Worm (Caenorhabditis elegans) whole organism, L2 larva: ENCODE results near the gene Y116A8C.20.

Experiments used
- C34F6.9 ChIP-seq: fragments of 150-350 bp; optimal IDR thresholded peaks from 2 replicates; lab custom pipeline; 2014; ENCODE audit warnings: missing biosample characterization, missing genetic modification characterization
- F13H6.1 ChIP-seq: sonication (generic microtip); optimal IDR thresholded peaks from 2 replicates; lab custom pipeline; 2016; ENCODE audit warnings: missing genetic modification characterization, missing compliant biosample characterization
- R02D3.7 ChIP-seq: fragments of 150-350 bp; optimal IDR thresholded peaks from 2 replicates; lab custom pipeline; 2014; ENCODE audit warnings: missing biosample characterization, missing genetic modification characterization
- ZK546.5 ChIP-seq: sonication (generic microtip); optimal IDR thresholded peaks from 2 replicates; lab custom pipeline; 2017; ENCODE audit warnings: missing biosample characterization, missing genetic modification characterization
- ama-1 ChIP-seq: fragments of 150-350 bp; optimal IDR thresholded peaks from 2 replicates; lab custom pipeline; 2018; ENCODE audit warnings: inconsistent platforms
- blmp-1 ChIP-seq: sonication (generic microtip); optimal IDR thresholded peaks from 2 replicates; lab custom pipeline; 2017; ENCODE audit warnings: missing genetic modification characterization, mild to moderate bottlenecking, missing compliant biosample characterization, antibody characterized with exemption, moderate library complexity; ENCODE audit not compliant: insufficient read depth
- ceh-16 ChIP-seq: fragments of 150-350 bp; optimal IDR thresholded peaks from 2 replicates; lab custom pipeline; 2014; ENCODE audit warnings: missing biosample characterization, missing genetic modification characterization
- crh-2 ChIP-seq: sonication (generic microtip); optimal IDR thresholded peaks from 2 replicates; lab custom pipeline; 2017; ENCODE audit warnings: missing biosample characterization, missing genetic modification characterization
- dmd-4 ChIP-seq: sonication (generic microtip); optimal IDR thresholded peaks from 2 replicates; lab custom pipeline; 2017; ENCODE audit warnings: missing biosample characterization, missing genetic modification characterization
- egl-27 ChIP-seq: sonication (generic microtip); optimal IDR thresholded peaks from 3 replicates; lab custom pipeline; 2017; ENCODE audit warnings: missing biosample characterization, missing genetic modification reagents, missing genetic modification characterization
- elt-1 ChIP-seq: fragments of 150-350 bp; optimal IDR thresholded peaks from 2 replicates; lab custom pipeline; 2014; ENCODE audit warnings: missing biosample characterization, missing genetic modification characterization
- elt-3 ChIP-seq: sonication (generic microtip); optimal IDR thresholded peaks from 2 replicates; lab custom pipeline; 2017; ENCODE audit warnings: missing biosample characterization, missing genetic modification characterization
- fos-1 ChIP-seq: fragments of 150-350 bp; optimal IDR thresholded peaks from 2 replicates; lab custom pipeline; 2014; ENCODE audit warnings: missing biosample characterization, missing genetic modification characterization
- gmeb-1 ChIP-seq: fragments of 150-350 bp; optimal IDR thresholded peaks from 2 replicates; lab custom pipeline; 2014; ENCODE audit warnings: missing biosample characterization, missing genetic modification characterization
- lin-11 ChIP-seq: fragments of 150-350 bp; sonication (generic microtip); optimal IDR thresholded peaks from 2 replicates; lab custom pipeline; 2014; ENCODE audit warnings: missing biosample characterization, missing genetic modification characterization, inconsistent platforms, mixed read lengths
- lin-13 ChIP-seq: fragments of 150-350 bp; optimal IDR thresholded peaks from 2 replicates; lab custom pipeline; 2014; ENCODE audit warnings: missing biosample characterization, missing genetic modification reagents, missing genetic modification characterization
- lin-39 ChIP-seq: fragments of 150-350 bp; optimal IDR thresholded peaks from 2 replicates; lab custom pipeline; 2014; ENCODE audit warnings: missing biosample characterization, missing genetic modification reagents, missing genetic modification characterization
- lsy-2 ChIP-seq, 2 experiments: fragments of 150-350 bp in 1 of 2; sonication (generic microtip) in 1 of 2; optimal IDR thresholded peaks; 2 replicates each; lab custom pipeline; 2014 to 2017; ENCODE audit warnings: missing biosample characterization in 2 of 2, missing genetic modification characterization in 2 of 2
- mab-5 ChIP-seq: fragments of 150-350 bp; optimal IDR thresholded peaks from 2 replicates; lab custom pipeline; 2014; ENCODE audit warnings: missing biosample characterization, missing genetic modification characterization
- mdl-1 ChIP-seq, 2 experiments: fragments of 150-350 bp in 1 of 2; sonication (generic microtip) in 1 of 2; optimal IDR thresholded peaks; 2 replicates each; lab custom pipeline; 2017; ENCODE audit warnings: missing biosample characterization in 2 of 2, missing genetic modification characterization in 2 of 2
- nhr-11 ChIP-seq: fragments of 150-350 bp; optimal IDR thresholded peaks from 2 replicates; lab custom pipeline; 2014; ENCODE audit warnings: missing biosample characterization, missing genetic modification characterization
- nhr-129 ChIP-seq: fragments of 150-350 bp; optimal IDR thresholded peaks from 2 replicates; lab custom pipeline; 2014; ENCODE audit warnings: missing biosample characterization, missing genetic modification characterization
- nhr-21 ChIP-seq: fragments of 150-350 bp; optimal IDR thresholded peaks from 2 replicates; lab custom pipeline; 2014; ENCODE audit warnings: missing biosample characterization, missing genetic modification characterization
- nhr-23 ChIP-seq: fragments of 150-350 bp; optimal IDR thresholded peaks from 2 replicates; lab custom pipeline; 2014; ENCODE audit warnings: missing biosample characterization, missing genetic modification reagents, missing genetic modification characterization
- nhr-237 ChIP-seq: fragments of 150-350 bp; optimal IDR thresholded peaks from 2 replicates; lab custom pipeline; 2014; ENCODE audit warnings: missing biosample characterization, missing genetic modification characterization
- nhr-25 ChIP-seq: fragments of 150-350 bp; sonication (generic microtip); optimal IDR thresholded peaks from 3 replicates; lab custom pipeline; 2014; ENCODE audit warnings: missing biosample characterization, missing genetic modification characterization
- nhr-6 ChIP-seq: fragments of 150-350 bp; optimal IDR thresholded peaks from 2 replicates; lab custom pipeline; 2014; ENCODE audit warnings: missing biosample characterization, missing genetic modification characterization
- peb-1 ChIP-seq: fragments of 150-350 bp; optimal IDR thresholded peaks from 2 replicates; lab custom pipeline; 2014; ENCODE audit warnings: missing biosample characterization, missing genetic modification characterization
- sem-4 ChIP-seq: fragments of 150-350 bp; optimal IDR thresholded peaks from 2 replicates; lab custom pipeline; 2014; ENCODE audit warnings: missing biosample characterization, missing genetic modification reagents, missing genetic modification characterization
- skn-1 ChIP-seq: sonication (generic microtip); optimal IDR thresholded peaks from 2 replicates; lab custom pipeline; 2017; ENCODE audit warnings: missing biosample characterization, missing genetic modification characterization
- sma-3 ChIP-seq: sonication (generic microtip); optimal IDR thresholded peaks from 2 replicates; lab custom pipeline; 2016; ENCODE audit warnings: missing genetic modification reagents, missing genetic modification characterization, missing compliant biosample characterization
- sma-9 ChIP-seq, 2 experiments: fragments of 150-350 bp in 1 of 2; sonication (generic microtip) in 1 of 2; optimal IDR thresholded peaks; 2 replicates each; lab custom pipeline; 2014 to 2016; ENCODE audit warnings: missing genetic modification characterization in 2 of 2, mild to moderate bottlenecking in 1 of 2, missing biosample characterization in 1 of 2, missing compliant biosample characterization in 1 of 2, missing genetic modification reagents in 1 of 2, moderate library complexity in 1 of 2
- snpc-4 ChIP-seq: fragments of 150-350 bp; optimal IDR thresholded peaks from 2 replicates; lab custom pipeline; 2014; ENCODE audit warnings: missing biosample characterization, missing genetic modification characterization
- unc-39 ChIP-seq: fragments of 150-350 bp; optimal IDR thresholded peaks from 2 replicates; lab custom pipeline; 2014; ENCODE audit warnings: missing biosample characterization, missing genetic modification characterization
- unc-55 ChIP-seq: fragments of 150-350 bp; sonication (generic microtip); optimal IDR thresholded peaks from 3 replicates; lab custom pipeline; 2014; ENCODE audit warnings: missing biosample characterization, missing genetic modification reagents, missing genetic modification characterization
- zag-1 ChIP-seq: fragments of 150-350 bp; optimal IDR thresholded peaks from 2 replicates; lab custom pipeline; 2014; ENCODE audit warnings: missing biosample characterization, missing genetic modification characterization
- ztf-1 ChIP-seq: fragments of 200-800 bp; sonication (Bioruptor generic); conservative IDR thresholded peaks from 2 replicates; pipeline ENCODE4 v1.3.6; 2022; ENCODE audit warnings: missing genetic modification characterization, missing compliant biosample characterization
- ztf-4 ChIP-seq: fragments of 150-350 bp; optimal IDR thresholded peaks from 2 replicates; lab custom pipeline; 2014; ENCODE audit warnings: missing biosample characterization, missing genetic modification characterization

The Y116A8C.20 gene

DNA sequence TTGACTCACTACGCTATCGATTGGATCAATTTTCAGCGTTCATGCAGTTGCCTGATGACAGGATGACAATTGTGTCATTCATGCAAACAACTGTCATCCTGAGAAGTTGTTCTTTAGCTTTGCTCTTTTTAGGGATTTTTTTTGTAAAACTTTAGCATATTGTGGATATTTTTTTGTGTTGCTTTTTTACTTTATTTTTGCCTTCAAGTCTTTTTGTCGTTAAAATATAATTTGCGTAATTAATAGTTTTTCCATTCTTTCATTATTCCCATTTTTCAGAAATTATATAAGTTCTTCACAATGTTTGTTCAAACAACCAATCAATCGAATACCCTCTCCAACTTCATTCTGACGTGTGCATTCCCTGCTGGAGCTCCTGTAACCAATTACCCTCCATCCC lies at the start of gene Y116A8C.20:
Y116A8C.20 (plus strand) TSS at position 301 of the 400 bp plus-strand sequence.
- TF ChIP-seq lsy-2 (tag; optimal IDR thresholded peaks at IDR 0.05; lab: Kevin White, UChicago), result no peak

ce11 chrIV:16995425-16995824 lies 45.3 kb upstream of the Y116A8C.20 start, which contains the start of gene rom-4:
TSS of gene rom-4 (plus strand) at chrIV:16995822.
- TF ChIP-seq sma-3 (GFP tag; lab: Kevin White, UChicago), result peak; percentile 75
- no peak for TF ChIP-seq peb-1 (tag; lab: Kevin White, UChicago)
- TF ChIP-seq gmeb-1, result peak; percentile 95
- no peak for TF ChIP-seq ztf-4 (tag; lab: Kevin White, UChicago)
- peak; percentile 66 for TF ChIP-seq F13H6.1
- no peak for TF ChIP-seq dmd-4 (tag; lab: Kevin White, UChicago)
- peak; percentile 44 for TF ChIP-seq nhr-25
- TF ChIP-seq fos-1 (tag; lab: Kevin White, UChicago), result peak; percentile 66
- TF ChIP-seq unc-39, result no peak
- no peak for TF ChIP-seq ama-1
- TF ChIP-seq unc-55 (GFP tag; lab: Kevin White, UChicago), result peak; percentile 68
- peak; percentile 79 for TF ChIP-seq C34F6.9 (tag; lab: Kevin White, UChicago)
- peak; percentile 9 for TF ChIP-seq lin-11 (tag; lab: Kevin White, UChicago)
- TF ChIP-seq nhr-21 (tag; lab: Kevin White, UChicago), result peak; percentile 32
- peak; percentile 48 for TF ChIP-seq lin-13 (GFP tag; lab: Kevin White, UChicago)
- peak; percentile 9 for TF ChIP-seq mab-5
- TF ChIP-seq crh-2 (tag; lab: Kevin White, UChicago), result peak; percentile 22
- TF ChIP-seq lsy-2 (tag; optimal IDR thresholded peaks at IDR 0.05; lab: Kevin White, UChicago), result peak; percentile 45 to 76
- TF ChIP-seq nhr-129 (tag; lab: Kevin White, UChicago), result no peak
- no peak for TF ChIP-seq ceh-16

- TF ChIP-seq ztf-4 (tag; lab: Kevin White, UChicago) (no peak), zag-1 (no peak), elt-1 (no peak)
Measured at ce11 chrIV:17005734-17006133, 35.0 kb upstream of the Y116A8C.20 start.

ce11 chrIV:17010274-17010673 lies 30.4 kb upstream of the Y116A8C.20 start:
- no peak for TF ChIP-seq F13H6.1
- TF ChIP-seq, all 48 proteins: peak for 0

ce11 chrIV:17021042-17021441 lies 19.7 kb upstream of the Y116A8C.20 start:
- TF ChIP-seq nhr-129 (tag; lab: Kevin White, UChicago) (no peak), sem-4 (tag; lab: Kevin White, UChicago) (no peak), nhr-6 (tag; lab: Kevin White, UChicago) (no peak), egl-27 (tag; lab: Kevin White, UChicago) (no peak), sma-9 (GFP tag; optimal IDR thresholded peaks at IDR 0.05; lab: Kevin White, UChicago) (no peak), sma-9 (tag; optimal IDR thresholded peaks at IDR 0.05; lab: Kevin White, UChicago) (no peak), ama-1 (no peak), F13H6.1 (no peak), lin-13 (GFP tag; lab: Kevin White, UChicago) (no peak), R02D3.7 (no peak), zag-1 (no peak), mdl-1 (tag; optimal IDR thresholded peaks at IDR 0.05; lab: Kevin White, UChicago) (no peak), snpc-4 (tag; lab: Kevin White, UChicago) (no peak), nhr-11 (tag; lab: Kevin White, UChicago) (no peak), nhr-23 (tag; lab: Kevin White, UChicago) (no peak), lin-39 (tag; lab: Kevin White, UChicago) (no peak), skn-1 (tag; lab: Kevin White, UChicago) (no peak)
- TF ChIP-seq, all 48 proteins: peak for 0

DNA sequence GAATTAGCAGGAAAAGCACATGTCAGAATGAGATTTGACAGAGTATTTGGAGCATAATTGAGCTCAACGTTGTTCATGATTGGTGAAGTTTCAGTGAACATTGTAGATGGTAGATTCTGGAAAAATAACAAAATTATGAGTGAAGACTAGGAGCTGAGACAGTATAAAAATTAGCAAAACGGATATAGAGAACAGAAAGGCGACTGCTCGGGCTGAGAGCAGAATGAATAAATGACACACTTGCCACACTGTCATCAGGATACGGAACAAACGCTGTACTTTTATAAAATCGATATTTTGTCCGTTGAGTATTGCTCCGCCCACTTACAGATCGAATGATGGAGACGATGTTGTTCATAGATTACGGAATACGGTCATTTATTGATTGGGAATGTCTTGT lies 15.7 kb upstream of the Y116A8C.20 start, which contains the start of gene dct-13:
dct-13 (minus strand) TSS at position 101 of the 400 bp plus-strand sequence.
- TF ChIP-seq ztf-1 (GFP tag; lab: Robert Waterston, UW) (no peak), elt-3 (tag; lab: Kevin White, UChicago) (no peak), dmd-4 (tag; lab: Kevin White, UChicago) (no peak), skn-1 (tag; lab: Kevin White, UChicago) (no peak), sma-3 (GFP tag; lab: Kevin White, UChicago) (no peak), nhr-237 (no peak), ceh-16 (no peak), blmp-1 (tag; lab: Kevin White, UChicago) (no peak), ZK546.5 (no peak)
